Fruit fly (Drosophila melanogaster) Kc167 (cell line): ENCODE data around the gene Nckx30C.

Source experiments
- Sin3A ChIP-seq: fragments of >200 bp; optimal IDR thresholded peaks from 2 replicates; lab custom pipeline; 2018; ENCODE audit warnings: missing external identifiers
- insv ChIP-seq: fragments of >200 bp; optimal IDR thresholded peaks from 3 replicates; lab custom pipeline; 2018; ENCODE audit warnings: missing external identifiers
- psq ChIP-seq: fragments of >200 bp; optimal IDR thresholded peaks from 2 replicates; lab custom pipeline; 2017; ENCODE audit warnings: missing external identifiers

DNA sequence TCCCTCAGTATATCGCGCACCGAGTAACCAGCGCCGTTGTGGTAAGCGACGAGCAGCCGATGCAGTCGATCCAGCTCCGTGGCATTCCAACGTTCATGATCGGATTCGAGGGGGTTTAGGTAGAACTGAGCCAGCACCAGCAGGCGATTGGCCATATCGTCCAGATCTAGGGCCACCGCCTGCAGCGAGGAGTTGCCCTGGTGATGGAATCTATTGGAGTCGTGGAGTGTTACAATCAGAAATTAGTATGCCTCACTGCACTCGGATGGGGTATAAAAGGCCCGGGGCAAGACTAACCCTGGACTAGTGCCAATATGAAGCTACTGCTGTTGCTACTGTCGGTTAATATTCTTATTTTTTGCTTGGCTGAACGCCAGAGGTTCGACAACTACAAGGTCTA, 20.5 kb upstream of the Nckx30C start, which contains the start of gene CG4017:
- no peak for TF ChIP-seq insv
- no peak for TF ChIP-seq Sin3A
- no peak for TF ChIP-seq psq
